Fruit fly (Drosophila melanogaster) S2 (cell line): ENCODE results near the gene jim.

Source experiments
- CG8478 ChIP-seq: fragments of >200 bp; optimal IDR thresholded peaks from 2 replicates; lab custom pipeline; 2018
- CTCF ChIP-seq, 2 experiments: fragments of >200 bp; optimal IDR thresholded peaks; 2 replicates each; lab custom pipeline; 2018

DNA sequence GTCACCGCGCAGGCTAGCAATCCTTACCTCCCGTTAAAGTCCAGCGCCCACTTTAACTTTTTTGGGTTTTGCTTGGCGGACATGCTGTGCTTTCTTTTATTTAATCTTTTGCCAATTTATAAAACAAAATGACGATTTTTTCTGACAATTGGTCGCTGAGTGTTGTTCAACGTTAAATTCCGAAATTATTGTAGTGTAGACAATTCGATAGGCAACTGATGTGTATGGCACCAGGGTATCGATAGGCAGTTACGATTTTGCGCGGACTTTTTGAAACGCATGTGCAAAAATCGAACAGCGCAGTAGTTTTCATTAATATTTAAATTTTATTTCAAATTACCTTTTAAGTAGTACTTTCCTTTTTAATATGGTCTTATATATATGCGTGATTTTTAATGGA lies 33.1 kb upstream of the jim start, which contains the start of gene EMC4:
- TF ChIP-seq CTCF (optimal IDR thresholded peaks at IDR 0.05; lab: Kevin White, UChicago) (no peak), CG8478 (lab: Kevin White, UChicago) (no peak)
